Worm (Caenorhabditis elegans) whole organism, L4 larva: Measurements from ENCODE around the gene K12D12.4.

Source experiments
- D1046.2 ChIP-seq: fragments of 200-800 bp; sonication (Bioruptor generic); IDR thresholded peaks from 2 replicates; pipeline ENCODE4 v1.3.6; 2022; ENCODE audit warnings: missing genetic modification characterization, missing compliant biosample characterization
- R02D3.7 ChIP-seq: fragments of 150-350 bp; sonication (generic microtip); optimal IDR thresholded peaks from 3 replicates; lab custom pipeline; 2014; ENCODE audit warnings: missing biosample characterization, missing genetic modification characterization
- T26A8.4 ChIP-seq: fragments of 200-800 bp; sonication (Bioruptor generic); IDR thresholded peaks from 2 replicates; pipeline ENCODE4 v1.3.6; 2022; ENCODE audit warnings: missing genetic modification characterization, missing compliant biosample characterization
- Y48G9A.11 ChIP-seq: fragments of 200-800 bp; sonication (Bioruptor generic); IDR thresholded peaks from 2 replicates; pipeline ENCODE4 v1.3.6; 2022; ENCODE audit warnings: missing genetic modification reagents, missing genetic modification characterization, missing compliant biosample characterization
- Y5F2A.4 ChIP-seq: fragments of 200-800 bp; sonication (Bioruptor generic); optimal IDR thresholded peaks from 2 replicates; lab custom pipeline; 2018; ENCODE audit warnings: mild to moderate bottlenecking, missing genetic modification characterization, missing compliant biosample characterization
- ZK337.2 ChIP-seq: fragments of 200-800 bp; sonication (Bioruptor generic); IDR thresholded peaks from 2 replicates; pipeline ENCODE4 v1.3.6; 2022; ENCODE audit warnings: missing genetic modification reagents, missing genetic modification characterization, missing compliant biosample characterization
- ZK546.5 ChIP-seq, 2 experiments: sonication (generic microtip); optimal IDR thresholded peaks; 2 replicates each; lab custom pipeline; 2017; ENCODE audit warnings: missing biosample characterization in 2 of 2, missing genetic modification characterization in 2 of 2
- aha-1 ChIP-seq: fragments of 150-350 bp; peaks from one replicate; lab custom pipeline; 2014; ENCODE audit warnings: missing biosample characterization, missing genetic modification characterization
- ama-1 ChIP-seq: fragments of 150-350 bp; optimal IDR thresholded peaks from 2 replicates; lab custom pipeline; 2014; ENCODE audit warnings: inconsistent platforms, mixed read lengths
- ceh-82 ChIP-seq: sonication (generic microtip); optimal IDR thresholded peaks from 2 replicates; lab custom pipeline; 2017; ENCODE audit warnings: missing biosample characterization, missing genetic modification characterization
- dmd-6 ChIP-seq: fragments of 200-800 bp; sonication (Bioruptor generic); IDR thresholded peaks from 2 replicates; pipeline ENCODE4 v1.3.6; 2022; ENCODE audit warnings: missing genetic modification reagents, missing genetic modification characterization, missing compliant biosample characterization
- dmd-8 ChIP-seq: fragments of 200-800 bp; sonication (Bioruptor generic); IDR thresholded peaks from 2 replicates; pipeline ENCODE4 v1.3.6; 2022; ENCODE audit warnings: missing genetic modification characterization, missing compliant biosample characterization
- duxl-1 ChIP-seq: sonication (generic microtip); optimal IDR thresholded peaks from 2 replicates; lab custom pipeline; 2016; ENCODE audit warnings: mild to moderate bottlenecking, missing genetic modification characterization, moderate library complexity, missing compliant biosample characterization; ENCODE audit not compliant: poor library complexity
- dve-1 ChIP-seq: sonication (generic microtip); optimal IDR thresholded peaks from 2 replicates; lab custom pipeline; 2017; ENCODE audit warnings: antibody characterized with exemption, mild to moderate bottlenecking, missing genetic modification characterization, missing compliant biosample characterization; ENCODE audit not compliant: insufficient read depth
- egl-43 ChIP-seq: fragments of 200-800 bp; sonication (Bioruptor generic); IDR thresholded peaks from 2 replicates; pipeline ENCODE4 v1.3.6; 2022; ENCODE audit warnings: missing genetic modification reagents, missing genetic modification characterization, missing compliant biosample characterization
- gei-8 ChIP-seq: fragments of 200-800 bp; sonication (Bioruptor generic); optimal IDR thresholded peaks from 2 replicates; lab custom pipeline; 2018; ENCODE audit warnings: mild to moderate bottlenecking, missing genetic modification characterization, missing compliant biosample characterization
- hlh-11 ChIP-seq: fragments of 200-800 bp; sonication (Bioruptor generic); optimal IDR thresholded peaks from 2 replicates; lab custom pipeline; 2018; ENCODE audit warnings: mild to moderate bottlenecking, missing genetic modification characterization, missing compliant biosample characterization
- lim-7 ChIP-seq: fragments of 200-800 bp; sonication (Bioruptor generic); IDR thresholded peaks from 2 replicates; pipeline ENCODE4 v1.3.6; 2022; ENCODE audit warnings: missing genetic modification characterization, missing compliant biosample characterization
- lin-13 ChIP-seq: fragments of 150-350 bp; optimal IDR thresholded peaks from 2 replicates; lab custom pipeline; 2014; ENCODE audit warnings: missing biosample characterization, missing genetic modification reagents, missing genetic modification characterization
- lin-29 ChIP-seq: fragments of 200-800 bp; sonication (Bioruptor generic); IDR thresholded peaks from 2 replicates; pipeline ENCODE4 v1.3.6; 2022; ENCODE audit warnings: missing genetic modification reagents, missing genetic modification characterization, missing compliant biosample characterization
- lsy-2 ChIP-seq, 2 experiments: fragments of 150-350 bp in 1 of 2; sonication (generic microtip) in 1 of 2; optimal IDR thresholded peaks; 2 replicates each; lab custom pipeline; 2014 to 2017; ENCODE audit warnings: missing biosample characterization in 2 of 2, missing genetic modification characterization in 2 of 2
- madf-9 ChIP-seq: fragments of 200-800 bp; sonication (Bioruptor generic); conservative IDR thresholded peaks from 2 replicates; pipeline ENCODE4 v1.3.6; 2022; ENCODE audit warnings: missing genetic modification reagents, missing genetic modification characterization, missing compliant biosample characterization
- mdl-1 ChIP-seq, 2 experiments: fragments of 150-350 bp in 1 of 2; sonication (generic microtip) in 1 of 2; optimal IDR thresholded peaks; 2 replicates each; lab custom pipeline; 2014 to 2017; ENCODE audit warnings: missing biosample characterization in 2 of 2, missing genetic modification characterization in 2 of 2
- mep-1 ChIP-seq: fragments of 150-350 bp; sonication (generic microtip); optimal IDR thresholded peaks from 3 replicates; lab custom pipeline; 2014; ENCODE audit warnings: missing biosample characterization, missing genetic modification characterization
- mxl-2 ChIP-seq: fragments of 200-800 bp; sonication (Bioruptor generic); conservative IDR thresholded peaks from 2 replicates; pipeline ENCODE4 v1.3.6; 2022; ENCODE audit warnings: missing genetic modification reagents, missing genetic modification characterization, missing compliant biosample characterization
- nhr-25 ChIP-seq: sonication (generic microtip); optimal IDR thresholded peaks from 2 replicates; lab custom pipeline; 2017; ENCODE audit warnings: missing genetic modification characterization, mild to moderate bottlenecking, missing compliant biosample characterization, antibody characterized with exemption, moderate library complexity, borderline replicate concordance; ENCODE audit not compliant: insufficient read depth
- nhr-28 ChIP-seq: fragments of 150-350 bp; optimal IDR thresholded peaks from 2 replicates; lab custom pipeline; 2014; ENCODE audit warnings: missing biosample characterization, missing genetic modification characterization
- nhr-6 ChIP-seq: fragments of 150-350 bp; optimal IDR thresholded peaks from 2 replicates; lab custom pipeline; 2014; ENCODE audit warnings: missing biosample characterization, missing genetic modification characterization
- pha-4 ChIP-seq, 2 experiments: fragments of 150-350 bp in 1 of 2; fragments of 200-800 bp in 1 of 2; sonication (Bioruptor generic) in 1 of 2; IDR thresholded peaks in 1 of 2; optimal IDR thresholded peaks in 1 of 2; 2 replicates each; pipeline versions ENCODE4 v1.3.6 to Lab custom; 2014 to 2022; ENCODE audit warnings: missing genetic modification characterization in 2 of 2, missing genetic modification reagents in 2 of 2, missing biosample characterization in 1 of 2, missing compliant biosample characterization in 1 of 2
- pqm-1 ChIP-seq: sonication (generic microtip); optimal IDR thresholded peaks from 2 replicates; lab custom pipeline; 2017; ENCODE audit warnings: missing biosample characterization, missing genetic modification characterization
- saeg-2 ChIP-seq: fragments of 200-800 bp; sonication (Bioruptor generic); IDR thresholded peaks from 2 replicates; pipeline ENCODE4 v1.3.6; 2022; ENCODE audit warnings: missing genetic modification reagents, missing genetic modification characterization, missing compliant biosample characterization
- set-16 ChIP-seq: fragments of 200-800 bp; sonication (Bioruptor generic); IDR thresholded peaks from 2 replicates; pipeline ENCODE4 v1.3.6; 2022; ENCODE audit warnings: missing genetic modification reagents, missing genetic modification characterization, missing compliant biosample characterization
- snpc-1.2 ChIP-seq: fragments of 200-800 bp; sonication (Bioruptor generic); IDR thresholded peaks from 2 replicates; pipeline ENCODE4 v1.3.6; 2022; ENCODE audit warnings: missing genetic modification reagents, missing genetic modification characterization, missing compliant biosample characterization
- snpc-4 ChIP-seq: fragments of 150-350 bp; optimal IDR thresholded peaks from 2 replicates; lab custom pipeline; 2014; ENCODE audit warnings: missing biosample characterization, missing genetic modification characterization

K12D12.4 gene

DNA sequence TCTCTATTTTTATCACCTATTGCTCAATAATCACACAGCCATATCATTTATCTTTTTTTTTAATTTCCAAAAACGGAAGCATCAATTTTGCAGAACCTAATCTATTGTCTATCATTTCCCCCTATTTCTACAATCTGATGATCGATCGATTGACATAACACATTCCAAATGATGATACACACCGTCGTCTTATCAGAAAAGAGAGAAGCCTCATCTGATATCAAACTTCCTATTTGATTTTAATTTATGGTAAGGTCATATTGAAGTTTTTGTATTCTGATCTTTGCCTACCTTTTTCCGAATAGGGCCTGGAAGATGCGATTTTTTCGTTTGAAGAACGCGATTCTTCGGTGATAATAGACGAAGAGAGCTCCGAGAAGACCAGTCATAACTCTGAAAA is 16.0 kb downstream of the K12D12.4 start:
- TF ChIP-seq aha-1 (tag; lab: Kevin White, UChicago): peak; percentile 79
- TF ChIP-seq nhr-28: peak; percentile 31
- no peak for TF ChIP-seq D1046.2 (GFP tag; lab: Robert Waterston, UW)
- TF ChIP-seq, all 104 proteins: peak for 2

DNA sequence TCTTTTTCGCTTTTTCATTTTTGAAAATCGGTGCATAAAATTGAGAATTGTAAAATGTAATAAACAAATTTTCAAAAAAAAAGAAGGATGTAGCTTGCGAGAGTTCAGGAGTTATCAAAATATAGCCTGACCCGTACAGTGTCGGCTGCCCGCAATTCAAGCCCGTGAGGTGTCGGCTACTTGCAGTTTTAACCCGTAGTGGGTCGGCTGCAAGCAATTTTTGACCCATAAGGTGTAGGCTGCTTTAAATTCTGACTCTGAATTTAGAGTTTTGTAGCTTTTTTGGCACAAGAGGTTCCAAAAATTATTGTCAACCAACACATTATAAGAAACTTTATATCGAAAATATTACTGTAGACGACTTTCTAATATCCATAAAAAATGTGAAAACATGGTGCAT is 19.6 kb downstream of the K12D12.4 start:
- TF ChIP-seq nhr-28 (peak; percentile 15), nhr-6 (tag; lab: Kevin White, UChicago) (no peak), dmd-8 (GFP tag; lab: Robert Waterston, UW) (no peak), snpc-4 (tag; lab: Kevin White, UChicago) (peak; percentile 41), lin-13 (GFP tag; lab: Kevin White, UChicago) (peak; percentile 55), pqm-1 (tag; lab: Kevin White, UChicago) (no peak), Y5F2A.4 (GFP tag; lab: Kevin White, UChicago) (no peak), mep-1 (tag; lab: Kevin White, UChicago) (peak; percentile 52), lim-7 (0 out of 2 replicates have a peak, but pooled peaks have one; percentile 21), dve-1 (tag; lab: Kevin White, UChicago) (peak; percentile 0), ama-1 (lab: Kevin White, UChicago) (peak; percentile 57), gei-8 (GFP tag; lab: Kevin White, UChicago) (peak; percentile 13), duxl-1 (tag; lab: Kevin White, UChicago) (peak; percentile 7), lsy-2 (tag; optimal IDR thresholded peaks at IDR 0.05; lab: Kevin White, UChicago) (no peak), nhr-25 (tag; lab: Kevin White, UChicago) (peak; percentile 66), snpc-1.2 (GFP tag; lab: Robert Waterston, UW) (0 out of 2 replicates have a peak, but pooled peaks have one; percentile 45)

DNA sequence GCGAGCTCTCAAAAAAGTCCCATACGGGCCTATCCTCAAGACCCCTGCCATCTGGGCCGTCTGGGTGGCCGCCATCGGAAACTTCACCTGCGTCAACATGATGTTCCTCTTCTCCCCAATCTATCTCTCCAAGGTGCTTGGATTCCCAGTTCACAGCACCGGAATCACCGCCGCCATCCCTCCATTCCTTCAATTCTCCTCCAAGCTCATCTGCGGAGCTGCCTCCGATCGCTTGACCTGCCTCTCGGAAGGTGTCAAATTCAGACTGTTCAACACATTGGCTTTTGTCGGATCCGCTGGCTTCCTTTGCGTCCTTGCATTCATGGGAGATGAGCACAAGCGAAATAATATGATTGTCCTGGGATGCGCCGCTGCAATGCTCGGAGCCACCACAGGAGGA is 20.6 kb downstream of the K12D12.4 start:
- TF ChIP-seq duxl-1 (tag; lab: Kevin White, UChicago) (no peak), set-16 (GFP tag; lab: Robert Waterston, UW) (peak; percentile 76), mep-1 (tag; lab: Kevin White, UChicago) (no peak), egl-43 (GFP tag; lab: Robert Waterston, UW) (0 out of 2 replicates have a peak, but pooled peaks have one; percentile 10), madf-9 (GFP tag; lab: Robert Waterston, UW) (0 out of 2 replicates have a peak, but pooled peaks have one; percentile 6)

DNA sequence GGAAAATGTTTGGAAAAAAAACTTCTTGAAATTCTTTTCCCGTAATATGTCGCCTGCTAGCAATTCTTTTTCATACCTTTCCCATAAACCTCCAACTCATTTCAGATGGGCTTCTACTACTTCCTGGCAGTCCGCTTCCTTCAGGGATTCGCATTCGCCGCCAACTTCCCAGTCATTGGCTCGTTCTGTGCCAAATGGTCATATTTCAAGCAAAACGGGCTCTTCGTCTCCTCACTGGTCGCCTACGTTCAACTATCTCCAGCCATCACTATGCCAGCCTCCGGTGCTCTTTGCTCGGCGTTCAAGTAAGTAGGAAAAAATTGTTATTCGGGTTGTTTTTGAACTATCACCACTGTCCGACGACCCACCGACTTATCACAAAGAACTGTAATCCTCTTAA is 21.5 kb downstream of the K12D12.4 start:
- TF ChIP-seq aha-1 (tag; lab: Kevin White, UChicago) (peak; percentile 27), Y48G9A.11 (GFP tag; lab: Robert Waterston, UW) (no peak)
- TF ChIP-seq, all 104 proteins: peak for 1

DNA sequence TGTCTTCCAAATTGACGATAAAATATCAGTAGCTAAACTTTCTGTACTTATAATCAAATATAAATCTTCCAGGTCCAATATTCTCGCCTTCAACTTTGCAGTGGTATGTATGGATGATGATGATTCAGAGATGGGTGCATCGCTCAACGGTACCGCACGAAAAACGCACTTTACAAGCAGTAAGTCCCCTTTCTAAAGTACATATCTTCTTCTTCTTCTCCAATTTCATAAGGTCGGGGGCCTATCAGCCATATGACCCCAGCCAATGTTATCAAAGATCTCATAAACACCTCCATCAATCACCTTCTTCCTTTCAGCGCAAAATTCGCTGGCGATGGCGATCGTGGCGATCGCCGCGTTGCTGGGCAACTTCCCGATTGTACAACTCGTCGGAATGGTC is 22.1 kb downstream of the K12D12.4 start:
- TF ChIP-seq pha-4 (GFP tag; IDR thresholded peaks at IDR 0.05; lab: Robert Waterston, UW) (no peak), pha-4 (tag; optimal IDR thresholded peaks at IDR 0.05; lab: Kevin White, UChicago) (no peak), nhr-28 (peak; percentile 13), saeg-2 (GFP tag; lab: Robert Waterston, UW) (no peak), R02D3.7 (no peak), lin-29 (GFP tag; lab: Robert Waterston, UW) (no peak)

DNA sequence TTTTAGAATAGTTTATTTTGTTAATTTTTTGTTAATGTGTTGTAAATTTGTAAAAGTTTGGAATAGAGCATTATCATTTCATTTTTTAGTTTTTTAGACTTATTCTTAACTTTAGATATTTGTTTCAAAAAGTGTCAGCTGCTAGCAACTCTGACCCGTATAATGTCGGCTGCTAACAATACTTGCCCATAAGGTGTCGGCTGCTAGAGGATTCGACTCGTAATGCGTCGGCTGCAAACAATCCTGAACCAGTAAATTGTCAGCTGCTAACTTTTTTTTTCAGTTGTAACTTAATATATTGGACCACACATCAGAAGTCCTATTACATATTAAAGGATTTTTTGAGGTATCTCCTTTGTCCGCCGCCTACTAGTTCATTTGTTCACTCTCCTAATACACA is 22.8 kb downstream of the K12D12.4 start:
- TF ChIP-seq T26A8.4 (GFP tag; lab: Robert Waterston, UW) (0 out of 2 replicates have a peak, but pooled peaks have one; percentile 23), snpc-4 (tag; lab: Kevin White, UChicago) (no peak)

DNA sequence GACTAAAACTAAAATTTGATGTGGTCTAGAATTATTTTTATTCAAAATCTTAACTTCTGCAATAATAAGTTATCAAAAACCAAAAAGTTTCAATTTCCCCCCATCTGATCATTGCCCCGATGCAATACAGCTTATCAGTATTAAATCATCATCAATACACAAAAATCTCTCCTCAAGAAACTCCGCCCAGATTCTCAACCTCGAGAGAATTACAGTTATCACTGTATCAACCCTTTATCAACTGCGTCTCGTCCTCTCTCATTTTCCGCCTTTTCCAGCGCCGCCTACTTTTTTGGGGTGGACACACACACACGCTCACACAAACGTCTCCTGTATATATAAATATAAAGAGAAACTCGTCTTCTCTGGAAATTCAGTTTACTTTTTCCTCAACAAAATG is 23.2 kb downstream of the K12D12.4 start, which contains the start of gene T27D12.1:
TSS of gene T27D12.1 (plus strand) at position 301 of the 400 bp plus-strand sequence.
- TF ChIP-seq mdl-1 (tag; optimal IDR thresholded peaks at IDR 0.05; lab: Kevin White, UChicago) (no peak), set-16 (GFP tag; lab: Robert Waterston, UW) (no peak), madf-9 (GFP tag; lab: Robert Waterston, UW) (no peak), ceh-82 (no peak), dmd-6 (GFP tag; lab: Robert Waterston, UW) (no peak), hlh-11 (tag; lab: Kevin White, UChicago) (no peak), ZK337.2 (GFP tag; lab: Robert Waterston, UW) (no peak), mxl-2 (GFP tag; lab: Robert Waterston, UW) (no peak), ZK546.5 (tag; optimal IDR thresholded peaks at IDR 0.05; lab: Kevin White, UChicago) (no peak), pha-4 (GFP tag; IDR thresholded peaks at IDR 0.05; lab: Robert Waterston, UW) (no peak), pha-4 (tag; optimal IDR thresholded peaks at IDR 0.05; lab: Kevin White, UChicago) (no peak), pqm-1 (tag; lab: Kevin White, UChicago) (no peak)
